Fruit fly (Drosophila melanogaster) whole organism, embryonic: ENCODE results near the gene CG13077.

Experiments used
- Awh ChIP-seq: fragments of 200-800 bp; sonication (Bioruptor generic); IDR thresholded peaks from 2 replicates; pipeline ENCODE4, ENCODE4 v1.3.6; 2022; ENCODE audit warnings: missing biosample characterization, missing genetic modification characterization
- Blimp-1 ChIP-seq: fragments of 200-800 bp; sonication (Bioruptor generic); optimal IDR thresholded peaks from 3 replicates; lab custom pipeline; 2018; ENCODE audit warnings: missing biosample characterization, missing genetic modification characterization, mild to moderate bottlenecking, moderate library complexity, missing genetic modification reagents
- CG13296 ChIP-seq: fragments of 200-800 bp; sonication (Bioruptor generic); optimal IDR thresholded peaks from 3 replicates; lab custom pipeline; 2018; ENCODE audit warnings: missing biosample characterization, mild to moderate bottlenecking, missing genetic modification characterization
- CG15514 ChIP-seq: fragments of 200-800 bp; sonication (Bioruptor generic); optimal IDR thresholded peaks from 3 replicates; lab custom pipeline; 2017; ENCODE audit warnings: missing biosample characterization, missing genetic modification characterization, mild to moderate bottlenecking, moderate library complexity, missing genetic modification reagents
- CG2116 ChIP-seq: fragments of 200-800 bp; sonication (Bioruptor generic); optimal IDR thresholded peaks from 3 replicates; lab custom pipeline; 2018; ENCODE audit warnings: missing biosample characterization, mild to moderate bottlenecking, missing genetic modification characterization
- CG2875 ChIP-seq: fragments of 200-800 bp; sonication (Bioruptor generic); optimal IDR thresholded peaks from 2 replicates; lab custom pipeline; 2017; ENCODE audit warnings: missing biosample characterization, mild to moderate bottlenecking, missing genetic modification characterization, missing genetic modification reagents
- CG2889 ChIP-seq: fragments of 200-800 bp; sonication (Bioruptor generic); IDR thresholded peaks from 3 replicates; pipeline ENCODE4 v1.3.6; 2022; ENCODE audit warnings: missing biosample characterization, missing genetic modification characterization
- CG30403 ChIP-seq: fragments of 200-800 bp; sonication (Bioruptor generic); optimal IDR thresholded peaks from 3 replicates; lab custom pipeline; 2016; ENCODE audit warnings: missing biosample characterization, missing genetic modification characterization
- CG3065 ChIP-seq: fragments of 200-800 bp; sonication (Bioruptor generic); optimal IDR thresholded peaks from 2 replicates; lab custom pipeline; 2016; ENCODE audit warnings: missing biosample characterization, missing genetic modification characterization
- CG33213 ChIP-seq: fragments of 200-800 bp; sonication (Bioruptor generic); optimal IDR thresholded peaks from 3 replicates; lab custom pipeline; 2016; ENCODE audit warnings: missing biosample characterization, missing genetic modification characterization
- CG3407 ChIP-seq: fragments of 200-800 bp; sonication (Bioruptor generic); optimal IDR thresholded peaks from 2 replicates; lab custom pipeline; 2018; ENCODE audit warnings: missing biosample characterization, mild to moderate bottlenecking, missing genetic modification characterization
- CG4707 ChIP-seq: fragments of 200-800 bp; sonication (Bioruptor generic); optimal IDR thresholded peaks from 2 replicates; lab custom pipeline; 2018; ENCODE audit warnings: missing biosample characterization, mild to moderate bottlenecking, missing genetic modification characterization, moderate library complexity
- CG6654 ChIP-seq: fragments of 200-800 bp; sonication (Bioruptor generic); optimal IDR thresholded peaks from 2 replicates; lab custom pipeline; 2017; ENCODE audit warnings: missing biosample characterization, mild to moderate bottlenecking, missing genetic modification characterization
- CG6791 ChIP-seq: fragments of 200-800 bp; sonication (Bioruptor generic); IDR thresholded peaks from 3 replicates; pipeline ENCODE4 v1.3.6; 2022; ENCODE audit warnings: missing biosample characterization, missing genetic modification characterization; ENCODE audit not compliant: partially characterized antibody
- CG7839 ChIP-seq: fragments of 200-800 bp; sonication (Bioruptor generic); optimal IDR thresholded peaks from 3 replicates; lab custom pipeline; 2018; ENCODE audit warnings: missing biosample characterization, mild to moderate bottlenecking, missing genetic modification characterization, moderate library complexity
- CG7963 ChIP-seq: fragments of 200-800 bp; sonication (Bioruptor generic); IDR thresholded peaks from 3 replicates; pipeline ENCODE4 v1.3.6; 2022; ENCODE audit warnings: missing biosample characterization, missing genetic modification characterization; ENCODE audit not compliant: partially characterized antibody
- CG9817 ChIP-seq: fragments of 200-800 bp; sonication (Bioruptor generic); optimal IDR thresholded peaks from 2 replicates; lab custom pipeline; 2018; ENCODE audit warnings: missing biosample characterization, mild to moderate bottlenecking, missing genetic modification characterization, moderate library complexity
- Chrac-16 ChIP-seq: fragments of 200-800 bp; sonication (Bioruptor generic); optimal IDR thresholded peaks from 3 replicates; lab custom pipeline; 2016; ENCODE audit warnings: missing biosample characterization, missing genetic modification characterization
- E2f2 ChIP-seq: fragments of 200-800 bp; sonication (Bioruptor generic); IDR thresholded peaks from 2 replicates; pipeline ENCODE4 v1.3.6; 2022; ENCODE audit warnings: missing biosample characterization, missing genetic modification characterization
- Ets97D ChIP-seq: fragments of 200-800 bp; sonication (Bioruptor generic); optimal IDR thresholded peaks from 3 replicates; lab custom pipeline; 2016; ENCODE audit warnings: missing biosample characterization, missing genetic modification characterization
- HmgZ ChIP-seq: fragments of 200-800 bp; sonication (Bioruptor generic); optimal IDR thresholded peaks from 2 replicates; lab custom pipeline; 2018; ENCODE audit warnings: missing biosample characterization, mild to moderate bottlenecking, missing genetic modification characterization
- Hmx ChIP-seq: fragments of 200-800 bp; sonication (Bioruptor generic); optimal IDR thresholded peaks from 2 replicates; lab custom pipeline; 2016; ENCODE audit warnings: missing biosample characterization, missing genetic modification characterization
- Hr3 ChIP-seq: fragments of 200-800 bp; sonication (Bioruptor generic); optimal IDR thresholded peaks from 3 replicates; lab custom pipeline; 2016; ENCODE audit warnings: missing biosample characterization, missing genetic modification characterization
- MTF-1 ChIP-seq: fragments of 200-800 bp; sonication (Bioruptor generic); optimal IDR thresholded peaks from 2 replicates; lab custom pipeline; 2018; ENCODE audit warnings: missing biosample characterization, mild to moderate bottlenecking, missing genetic modification characterization, borderline replicate concordance
- NFAT ChIP-seq: fragments of 200-800 bp; sonication (Bioruptor generic); IDR thresholded peaks from 2 replicates; pipeline ENCODE4 v1.3.6; 2022; ENCODE audit warnings: missing biosample characterization, missing genetic modification characterization
- Scr ChIP-seq: fragments of 200-800 bp; sonication (Bioruptor generic); IDR thresholded peaks from 2 replicates; pipeline ENCODE4 v1.3.6; 2022; ENCODE audit warnings: missing biosample characterization, missing genetic modification characterization; ENCODE audit not compliant: partially characterized antibody
- Spps ChIP-seq: fragments of 200-800 bp; sonication (Bioruptor generic); optimal IDR thresholded peaks from 2 replicates; lab custom pipeline; 2018; ENCODE audit warnings: missing biosample characterization, mild to moderate bottlenecking, missing genetic modification characterization
- Sry-β ChIP-seq: fragments of 200-800 bp; sonication (Bioruptor generic); optimal IDR thresholded peaks from 2 replicates; lab custom pipeline; 2018; ENCODE audit warnings: missing biosample characterization, mild to moderate bottlenecking, missing genetic modification characterization, moderate library complexity
- Stat92E ChIP-seq, 3 experiments: fragments of >200 bp in 2 of 3; fragments of 200-800 bp in 1 of 3; sonication (Bioruptor generic) in 1 of 3; optimal IDR thresholded peaks; 2 replicates each; lab custom pipeline; 2017 to 2019; ENCODE audit warnings: missing biosample characterization in 3 of 3, missing genetic modification characterization in 3 of 3, mild to moderate bottlenecking in 1 of 3, moderate library complexity in 1 of 3
- Vsx1 ChIP-seq: fragments of 200-800 bp; sonication (Bioruptor generic); optimal IDR thresholded peaks from 2 replicates; lab custom pipeline; 2017; ENCODE audit warnings: missing biosample characterization, mild to moderate bottlenecking, missing genetic modification characterization, missing genetic modification reagents
- bbx ChIP-seq: fragments of 200-800 bp; sonication (Bioruptor generic); IDR thresholded peaks from 2 replicates; pipeline ENCODE4 v1.3.6; 2022; ENCODE audit warnings: missing biosample characterization, missing genetic modification characterization; ENCODE audit not compliant: partially characterized antibody
- chif ChIP-seq, 2 experiments: fragments of 200-800 bp; sonication (Bioruptor generic); optimal IDR thresholded peaks; 3 replicates each; lab custom pipeline; 2016; ENCODE audit warnings: missing biosample characterization in 2 of 2, missing genetic modification characterization in 2 of 2
- cwo ChIP-seq: fragments of 200-800 bp; sonication (Bioruptor generic); optimal IDR thresholded peaks from 3 replicates; lab custom pipeline; 2017; ENCODE audit warnings: missing biosample characterization, missing genetic modification characterization, mild to moderate bottlenecking, moderate library complexity, missing genetic modification reagents
- dmrt99B ChIP-seq: fragments of 200-800 bp; sonication (Bioruptor generic); optimal IDR thresholded peaks from 2 replicates; lab custom pipeline; 2018; ENCODE audit warnings: missing biosample characterization, mild to moderate bottlenecking, missing genetic modification characterization, moderate library complexity
- dysf ChIP-seq: fragments of 200-800 bp; sonication (Bioruptor generic); IDR thresholded peaks from 3 replicates; pipeline ENCODE4 v1.3.6; 2022; ENCODE audit warnings: missing biosample characterization, missing genetic modification characterization
- en ChIP-seq: fragments of 200-800 bp; sonication (Bioruptor generic); optimal IDR thresholded peaks from 2 replicates; lab custom pipeline; 2016; ENCODE audit warnings: missing biosample characterization, missing genetic modification characterization
- exex ChIP-seq: fragments of 200-800 bp; sonication (Bioruptor generic); optimal IDR thresholded peaks from 4 replicates; lab custom pipeline; 2018; ENCODE audit warnings: missing biosample characterization, mild to moderate bottlenecking, missing genetic modification characterization, moderate library complexity
- gsb-n ChIP-seq: fragments of 200-800 bp; sonication (Bioruptor generic); optimal IDR thresholded peaks from 3 replicates; lab custom pipeline; 2018; ENCODE audit warnings: missing biosample characterization, mild to moderate bottlenecking, missing genetic modification characterization
- lilli ChIP-seq: fragments of 200-800 bp; sonication (Bioruptor generic); optimal IDR thresholded peaks from 3 replicates; lab custom pipeline; 2016; ENCODE audit warnings: missing biosample characterization, missing genetic modification characterization
- mam ChIP-seq: fragments of 200-800 bp; sonication (Bioruptor generic); optimal IDR thresholded peaks from 3 replicates; lab custom pipeline; 2016; ENCODE audit warnings: missing biosample characterization, missing genetic modification characterization
- nerfin-1 ChIP-seq: fragments of 200-800 bp; sonication (Bioruptor generic); optimal IDR thresholded peaks from 3 replicates; lab custom pipeline; 2019; ENCODE audit warnings: missing biosample characterization, mild to moderate bottlenecking, missing genetic modification characterization, moderate library complexity
- nerfin-2 ChIP-seq: fragments of 200-800 bp; sonication (Bioruptor generic); IDR thresholded peaks from 2 replicates; pipeline ENCODE4 v1.3.6; 2022; ENCODE audit warnings: missing biosample characterization, missing genetic modification characterization; ENCODE audit not compliant: partially characterized antibody
- row ChIP-seq: fragments of 200-800 bp; sonication (Bioruptor generic); IDR thresholded peaks from 3 replicates; pipeline ENCODE4 v1.3.6; 2022; ENCODE audit warnings: missing biosample characterization, missing genetic modification characterization
- sd ChIP-seq: fragments of 200-800 bp; sonication (Bioruptor generic); optimal IDR thresholded peaks from 3 replicates; lab custom pipeline; 2018; ENCODE audit warnings: missing biosample characterization, mild to moderate bottlenecking, missing genetic modification characterization, moderate library complexity
- tgo ChIP-seq: fragments of 200-800 bp; sonication (Bioruptor generic); IDR thresholded peaks from 3 replicates; pipeline ENCODE4 v1.3.6; 2022; ENCODE audit warnings: missing biosample characterization, missing genetic modification characterization
- tup ChIP-seq: fragments of 200-800 bp; sonication (Bioruptor generic); optimal IDR thresholded peaks from 2 replicates; lab custom pipeline; 2016; ENCODE audit warnings: missing biosample characterization, mild to moderate bottlenecking, missing genetic modification characterization, moderate library complexity
- twi ChIP-seq: fragments of 200-800 bp; optimal IDR thresholded peaks from 2 replicates; lab custom pipeline; 2019; ENCODE audit warnings: missing biosample characterization, mild to moderate bottlenecking, missing genetic modification characterization, moderate library complexity
- z ChIP-seq: fragments of 200-800 bp; sonication (Bioruptor generic); IDR thresholded peaks from 3 replicates; pipeline ENCODE4 v1.3.6; 2022; ENCODE audit warnings: missing biosample characterization, missing genetic modification characterization

The CG13077 gene

dm6 chr2L:19517154-19517814 lies 48.4 kb upstream of the CG13077 start, which contains the start of gene Hasp (continued):
- TF ChIP-seq tup (GFP tag; lab: Kevin White, UChicago) (no peak), Scr (GFP tag; lab: Robert Waterston, UW) (peak; percentile 60), E2f2 (peak; percentile 33), chif (GFP tag; optimal IDR thresholded peaks at IDR 0.05; lab: Kevin White, UChicago) (no peak), sd (no peak), CG13296 (GFP tag; lab: Kevin White, UChicago) (peak; percentile 37), CG2875 (GFP tag; lab: Kevin White, UChicago) (peak; percentile 33), CG4707 (GFP tag; lab: Kevin White, UChicago) (peak; percentile 79), CG6654 (GFP tag; lab: Kevin White, UChicago) (no peak), CG3065 (GFP tag; lab: Kevin White, UChicago) (peak; percentile 2), Spps (tag; lab: Kevin White, UChicago) (peak; percentile 52), tgo (peak; percentile 67; the same call in 2 of the 3 replicates), nerfin-2 (GFP tag; lab: Robert Waterston, UW) (peak; percentile 90), Awh (GFP tag; lab: Robert Waterston, UW) (no peak), bbx (GFP tag; lab: Robert Waterston, UW) (peak; percentile 89), CG2116 (GFP tag; lab: Kevin White, UChicago) (peak; percentile 72), dmrt99B (no peak), nerfin-1 (tag; lab: Kevin White, UChicago) (peak; percentile 40), Vsx1 (GFP tag; lab: Kevin White, UChicago) (no peak), Stat92E (GFP tag; optimal IDR thresholded peaks at IDR 0.05; lab: Kevin White, UChicago) (no peak), row (GFP tag; lab: Robert Waterston, UW) (peak; percentile 77), CG9817 (tag; lab: Kevin White, UChicago) (no peak), CG3407 (no peak), twi (tag; lab: Kevin White, UChicago) (no peak), CG6791 (GFP tag; lab: Robert Waterston, UW) (peak; percentile 83), Chrac-16 (GFP tag; lab: Kevin White, UChicago) (peak; percentile 40), CG30403 (peak; percentile 51), HmgZ (peak; percentile 18), z (GFP tag; lab: Robert Waterston, UW) (no peak), Sry-β (no peak), lilli (peak; percentile 47), MTF-1 (GFP tag; lab: Kevin White, UChicago) (peak; percentile 4), Ets97D (peak; percentile 55), en (GFP tag; lab: Kevin White, UChicago) (no peak), Hr3 (GFP tag; lab: Kevin White, UChicago) (peak; percentile 6), CG7963 (GFP tag; lab: Robert Waterston, UW) (peak; percentile 77), CG15514 (peak; percentile 19), dysf (GFP tag; lab: Robert Waterston, UW) (peak; percentile 58; the same call in 1 of the 3 replicates), CG7839 (tag; lab: Kevin White, UChicago) (peak; percentile 83), mam (GFP tag; lab: Kevin White, UChicago) (no peak), CG2889 (no peak), Hmx (GFP tag; lab: Kevin White, UChicago) (no peak), Blimp-1 (peak; percentile 75), gsb-n (tag; lab: Kevin White, UChicago) (no peak), NFAT (GFP tag; lab: Robert Waterston, UW) (peak; percentile 39; the same call in 1 of the 2 replicates), cwo (peak; percentile 29), CG33213 (GFP tag; lab: Kevin White, UChicago) (no peak), exex (no peak)
